Fruit fly (Drosophila melanogaster) S2 (cell line): ENCODE results near the gene CG17300.

Experiments used
- CG8478 ChIP-seq: fragments of >200 bp; optimal IDR thresholded peaks from 2 replicates; lab custom pipeline; 2018
- CTCF ChIP-seq, 2 experiments: fragments of >200 bp; optimal IDR thresholded peaks; 2 replicates each; lab custom pipeline; 2018

- no peak for TF ChIP-seq CG8478 (lab: Kevin White, UChicago)
- no peak for TF ChIP-seq CTCF (optimal IDR thresholded peaks at IDR 0.05; lab: Kevin White, UChicago)
Measured at dm6 chr3L:13081284-13081937, 5.7 kb downstream of the CG17300 start.
